Fruit fly (Drosophila melanogaster) whole organism, prepupa: Measurements from ENCODE around the gene CG7255.

Experiments
- Blimp-1 ChIP-seq: fragments of 200-800 bp; sonication (Bioruptor generic); optimal IDR thresholded peaks from 3 replicates; lab custom pipeline; 2017; ENCODE audit warnings: missing biosample characterization, missing genetic modification characterization, mild to moderate bottlenecking, moderate library complexity, missing genetic modification reagents
- CG10631 ChIP-seq: fragments of 200-800 bp; sonication (Bioruptor generic); optimal IDR thresholded peaks from 2 replicates; lab custom pipeline; 2016; ENCODE audit warnings: missing biosample characterization, missing genetic modification characterization
- CG11294 ChIP-seq: fragments of 200-800 bp; sonication (Bioruptor generic); IDR thresholded peaks from 2 replicates; pipeline ENCODE4 v1.3.6; 2022; ENCODE audit warnings: missing biosample characterization, missing genetic modification characterization
- CG11762 ChIP-seq: fragments of 200-800 bp; sonication (Bioruptor generic); optimal IDR thresholded peaks from 3 replicates; lab custom pipeline; 2016; ENCODE audit warnings: missing biosample characterization, missing genetic modification characterization; ENCODE audit not compliant: insufficient read depth
- CG1621 ChIP-seq: fragments of 200-800 bp; sonication (Bioruptor generic); optimal IDR thresholded peaks from 3 replicates; lab custom pipeline; 2018; ENCODE audit warnings: missing biosample characterization, mild to moderate bottlenecking, missing genetic modification characterization
- CG32006 ChIP-seq: fragments of 200-800 bp; sonication (Bioruptor generic); optimal IDR thresholded peaks from 3 replicates; lab custom pipeline; 2017; ENCODE audit warnings: missing biosample characterization, mild to moderate bottlenecking, missing genetic modification characterization
- CG3919 ChIP-seq: fragments of 200-800 bp; sonication (Bioruptor generic); optimal IDR thresholded peaks from 3 replicates; lab custom pipeline; 2016; ENCODE audit warnings: missing biosample characterization, missing genetic modification characterization
- CG6792 ChIP-seq: fragments of 200-800 bp; sonication (Bioruptor generic); optimal IDR thresholded peaks from 3 replicates; lab custom pipeline; 2016; ENCODE audit warnings: missing biosample characterization, missing genetic modification characterization
- CG6808 ChIP-seq: fragments of 200-800 bp; sonication (Bioruptor generic); optimal IDR thresholded peaks from 3 replicates; lab custom pipeline; 2017; ENCODE audit warnings: missing biosample characterization, missing genetic modification characterization, mild to moderate bottlenecking, moderate library complexity, missing genetic modification reagents
- CG8119 ChIP-seq: fragments of 200-800 bp; sonication (Bioruptor generic); IDR thresholded peaks from 3 replicates; pipeline ENCODE4 v1.3.6; 2022; ENCODE audit warnings: missing biosample characterization, missing genetic modification characterization
- CG8319 ChIP-seq: fragments of 200-800 bp; sonication (Bioruptor generic); optimal IDR thresholded peaks from 3 replicates; lab custom pipeline; 2016; ENCODE audit warnings: missing biosample characterization, missing genetic modification characterization
- Eip75B ChIP-seq: fragments of 200-800 bp; sonication (Bioruptor generic); optimal IDR thresholded peaks from 3 replicates; lab custom pipeline; 2016; ENCODE audit warnings: missing biosample characterization, missing genetic modification characterization
- Eip78C ChIP-seq: fragments of 200-800 bp; sonication (Bioruptor generic); peaks from one replicate; lab custom pipeline; 2016; ENCODE audit warnings: missing biosample characterization, missing genetic modification characterization
- Eip93F ChIP-seq: fragments of 200-800 bp; sonication (Bioruptor generic); optimal IDR thresholded peaks from 2 replicates; lab custom pipeline; 2016; ENCODE audit warnings: missing biosample characterization, mild to moderate bottlenecking, missing genetic modification characterization
- Ets96B ChIP-seq: fragments of 200-800 bp; optimal IDR thresholded peaks from 2 replicates; lab custom pipeline; 2019; ENCODE audit warnings: missing biosample characterization, mild to moderate bottlenecking, missing genetic modification characterization, moderate library complexity
- Hr4 ChIP-seq: fragments of 200-800 bp; sonication (Bioruptor generic); optimal IDR thresholded peaks from 3 replicates; lab custom pipeline; 2016; ENCODE audit warnings: missing biosample characterization, missing genetic modification characterization
- OdsH ChIP-seq: fragments of 200-800 bp; sonication (Bioruptor generic); optimal IDR thresholded peaks from 3 replicates; lab custom pipeline; 2016; ENCODE audit warnings: missing biosample characterization, missing genetic modification characterization
- Smox ChIP-seq: fragments of 200-800 bp; sonication (Bioruptor generic); optimal IDR thresholded peaks from 3 replicates; lab custom pipeline; 2016; ENCODE audit warnings: missing biosample characterization, missing genetic modification characterization
- Sox102F ChIP-seq: fragments of 200-800 bp; sonication (Bioruptor generic); optimal IDR thresholded peaks from 2 replicates; lab custom pipeline; 2016; ENCODE audit warnings: missing biosample characterization, mild to moderate bottlenecking, missing genetic modification characterization
- achi ChIP-seq: fragments of 200-800 bp; sonication (Bioruptor generic); optimal IDR thresholded peaks from 3 replicates; lab custom pipeline; 2016; ENCODE audit warnings: missing biosample characterization, missing genetic modification characterization
- cyc ChIP-seq: fragments of 200-800 bp; sonication (Bioruptor generic); optimal IDR thresholded peaks from 3 replicates; lab custom pipeline; 2016; ENCODE audit warnings: missing biosample characterization, missing genetic modification characterization
- dsx ChIP-seq: fragments of 200-800 bp; optimal IDR thresholded peaks from 3 replicates; lab custom pipeline; 2019; ENCODE audit warnings: missing biosample characterization, mild to moderate bottlenecking, missing genetic modification characterization, moderate library complexity; ENCODE audit not compliant: poor library complexity, severe bottlenecking
- fd59A ChIP-seq: fragments of 200-800 bp; sonication (Bioruptor generic); optimal IDR thresholded peaks from 2 replicates; lab custom pipeline; 2017; ENCODE audit warnings: missing biosample characterization, mild to moderate bottlenecking, missing genetic modification characterization, missing genetic modification reagents
- fkh ChIP-seq: fragments of 200-800 bp; sonication (Bioruptor generic); optimal IDR thresholded peaks from 3 replicates; lab custom pipeline; 2017; ENCODE audit warnings: missing biosample characterization, mild to moderate bottlenecking, missing genetic modification characterization, moderate library complexity
- net ChIP-seq: fragments of 200-800 bp; sonication (Bioruptor generic); optimal IDR thresholded peaks from 3 replicates; lab custom pipeline; 2016; ENCODE audit warnings: missing biosample characterization, missing genetic modification characterization
- pdm3 ChIP-seq: fragments of 200-800 bp; sonication (Bioruptor generic); optimal IDR thresholded peaks from 3 replicates; lab custom pipeline; 2016; ENCODE audit warnings: missing biosample characterization, missing genetic modification characterization
- salr ChIP-seq, 2 experiments: fragments of 200-800 bp; sonication (Bioruptor generic); optimal IDR thresholded peaks; 3 replicates each; lab custom pipeline; 2016 to 2018; ENCODE audit warnings: missing biosample characterization in 2 of 2, missing genetic modification characterization in 2 of 2, mild to moderate bottlenecking in 1 of 2
- spab ChIP-seq: fragments of 200-800 bp; sonication (Bioruptor generic); optimal IDR thresholded peaks from 2 replicates; lab custom pipeline; 2017; ENCODE audit warnings: missing biosample characterization, mild to moderate bottlenecking, missing genetic modification characterization, missing genetic modification reagents
- svp ChIP-seq: fragments of 200-800 bp; sonication (Bioruptor generic); peaks from one replicate; lab custom pipeline; 2016; ENCODE audit warnings: missing biosample characterization, missing genetic modification characterization
- topi ChIP-seq: fragments of 200-800 bp; sonication (Bioruptor generic); optimal IDR thresholded peaks from 3 replicates; lab custom pipeline; 2016; ENCODE audit warnings: missing biosample characterization, missing genetic modification characterization
- vri ChIP-seq: fragments of 200-800 bp; sonication (Bioruptor generic); optimal IDR thresholded peaks from 3 replicates; lab custom pipeline; 2016; ENCODE audit warnings: missing biosample characterization, mild to moderate bottlenecking, missing genetic modification characterization

The CG7255 gene

DNA sequence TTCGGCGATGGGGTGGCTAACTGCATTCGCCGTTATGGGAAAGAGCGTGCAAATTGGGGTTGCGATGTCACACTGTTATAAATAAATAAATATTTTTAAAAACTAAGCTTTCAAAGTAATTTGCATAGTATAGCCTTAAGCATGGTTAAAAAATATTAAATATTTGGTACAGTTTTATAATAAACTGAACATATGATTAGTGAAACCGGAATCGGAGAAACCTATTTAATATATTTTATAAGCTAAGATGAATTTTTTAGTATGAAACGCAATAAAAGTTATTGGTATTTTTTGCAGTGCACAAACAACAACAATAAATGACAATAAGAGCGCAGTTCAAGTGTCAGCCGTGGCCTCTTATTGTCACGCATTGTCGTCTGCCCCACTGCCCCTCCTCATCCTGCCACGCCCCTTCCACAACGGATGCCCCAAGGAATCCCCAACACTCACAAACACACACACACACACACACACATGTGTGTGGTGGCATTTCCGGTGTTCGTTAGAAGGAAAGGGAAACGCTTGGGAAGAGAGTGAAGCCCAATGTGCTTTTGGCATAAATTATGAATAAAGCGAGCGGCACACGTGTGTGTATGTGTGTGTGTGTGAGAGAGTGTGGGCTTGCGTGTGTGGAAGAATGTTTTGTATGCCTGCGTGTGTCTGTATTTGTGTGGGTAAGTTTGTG, 28.4 kb upstream of the CG7255 start:
- TF ChIP-seq OdsH (GFP tag; lab: Kevin White, UChicago): peak; percentile 5
- no peak for TF ChIP-seq CG11294 (GFP tag; lab: Robert Waterston, UW)
- TF ChIP-seq Ets96B (tag; lab: Kevin White, UChicago): peak; percentile 6
- TF ChIP-seq Hr4 (GFP tag; lab: Kevin White, UChicago): no peak
- TF ChIP-seq Smox (GFP tag; lab: Kevin White, UChicago): no peak
- no peak for TF ChIP-seq CG3919 (GFP tag; lab: Kevin White, UChicago)
- TF ChIP-seq svp: peak; percentile 67
- peak; percentile 47 for TF ChIP-seq Eip78C (GFP tag; lab: Kevin White, UChicago)
- TF ChIP-seq CG32006: peak; percentile 5
- TF ChIP-seq, all 60 proteins: peak for 5

- no peak for TF ChIP-seq CG11762 (GFP tag; lab: Kevin White, UChicago)
- no peak for TF ChIP-seq CG10631 (GFP tag; lab: Kevin White, UChicago)
- no peak for TF ChIP-seq topi
- no peak for TF ChIP-seq CG32006
- no peak for TF ChIP-seq spab (GFP tag; lab: Kevin White, UChicago)
Measured at dm6 chr3L:15281069-15281468, 23.0 kb upstream of the CG7255 start.

DNA sequence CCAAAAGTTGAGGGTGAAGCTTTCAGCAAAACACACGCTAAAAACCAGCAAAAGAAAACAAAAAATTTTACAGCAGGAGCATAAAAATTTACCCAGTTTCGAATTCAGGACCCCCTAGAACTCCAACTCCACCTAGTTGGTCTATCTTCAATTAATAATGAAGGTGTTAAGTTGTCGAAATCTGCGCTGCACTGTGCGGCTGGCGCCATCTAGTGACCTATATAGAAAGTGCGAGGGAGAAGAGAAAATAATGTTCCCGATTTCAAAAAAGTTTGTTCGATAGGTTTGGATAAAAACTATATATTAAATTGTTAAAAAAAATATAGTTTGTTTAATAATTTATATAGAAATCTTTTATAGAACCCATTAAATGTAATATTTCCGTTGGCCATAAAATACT, 17.1 kb upstream of the CG7255 start:
- TF ChIP-seq CG8319 (GFP tag; lab: Kevin White, UChicago) (no peak), CG11762 (GFP tag; lab: Kevin White, UChicago) (no peak), fd59A (no peak), Eip93F (GFP tag; lab: Kevin White, UChicago) (no peak), salr (GFP tag; optimal IDR thresholded peaks at IDR 0.05; lab: Kevin White, UChicago) (no peak), dsx (GFP tag; lab: Kevin White, UChicago) (no peak), fkh (GFP tag; lab: Kevin White, UChicago) (no peak), pdm3 (GFP tag; lab: Kevin White, UChicago) (no peak), Sox102F (GFP tag; lab: Kevin White, UChicago) (no peak), achi (GFP tag; lab: Kevin White, UChicago) (no peak), vri (GFP tag; lab: Kevin White, UChicago) (no peak)

- TF ChIP-seq CG6808 (GFP tag; lab: Kevin White, UChicago) (no peak), net (no peak), Hr4 (GFP tag; lab: Kevin White, UChicago) (no peak), Eip75B (GFP tag; lab: Kevin White, UChicago) (no peak)
Measured at dm6 chr3L:15289257-15289762, 14.7 kb upstream of the CG7255 start.

DNA sequence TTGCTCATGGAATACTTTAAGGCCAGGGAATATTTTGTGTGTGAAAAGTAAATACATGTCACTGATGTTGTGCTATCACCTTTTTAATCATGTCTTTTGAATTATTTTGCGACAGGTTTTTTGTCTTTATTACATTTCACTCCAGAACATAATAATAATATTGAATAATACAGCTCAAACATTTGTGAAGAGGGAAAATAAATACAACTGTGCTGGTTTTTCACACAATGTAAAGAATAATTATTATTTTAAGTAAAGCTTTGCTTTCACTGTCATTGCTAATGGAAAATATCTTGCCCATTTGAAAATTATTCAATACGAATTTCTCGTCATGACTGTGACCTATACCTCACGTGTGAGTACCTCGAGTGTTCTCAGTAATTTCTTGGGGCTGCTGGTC, 5.4 kb upstream of the CG7255 start, which contains the start of gene Best4:
Best4 (plus strand) TSS at position 301 of the 400 bp plus-strand sequence.
- TF ChIP-seq CG6792 (GFP tag; lab: Kevin White, UChicago): no peak
- TF ChIP-seq CG1621 (tag; lab: Kevin White, UChicago): no peak
- TF ChIP-seq Hr4 (GFP tag; lab: Kevin White, UChicago): no peak
- TF ChIP-seq cyc (GFP tag; lab: Kevin White, UChicago): no peak
- no peak for TF ChIP-seq CG8119 (GFP tag; lab: Robert Waterston, UW)
- no peak for TF ChIP-seq Blimp-1 (GFP tag; lab: Kevin White, UChicago)
- TF ChIP-seq, all 60 proteins: peak for 0
